Worm (Caenorhabditis elegans): Measurements from ENCODE around the gene rpn-13.
A peak's percentile ranks its signal among the peaks of the same experiment; 100 is the strongest.

Gene rpn-13

ce11 chrIII:6341878-6342453 is at the start of gene rpn-13:
rpn-13 (minus strand) TSS chrIII:6341928.
- TF ChIP-seq flt-1 (GFP tag; IDR thresholded peaks at IDR 0.05) (no peak), F13C5.2 (tag; optimal IDR thresholded peaks at IDR 0.05) (peak; percentile 71), scrt-1 (GFP tag; IDR thresholded peaks at IDR 0.05) (no peak)

ce11 chrIII:6390644-6391043 is 48.9 kb upstream of the rpn-13 start, which contains the start of gene smrc-1:
smrc-1 (plus strand) TSS chrIII:6390944.
- no peak for TF ChIP-seq tbx-11 (GFP tag; IDR thresholded peaks at IDR 0.05)
- no peak for TF ChIP-seq B0310.2 (tag; optimal IDR thresholded peaks at IDR 0.05)
- no peak for TF ChIP-seq tbx-37 (GFP tag; conservative IDR thresholded peaks at IDR 0.05)
- TF ChIP-seq ama-1 (optimal IDR thresholded peaks at IDR 0.05): no peak

ce11 chrIII:6389533-6389932 is 47.8 kb upstream of the rpn-13 start, which contains the start of gene C16A3.2:
C16A3.2 (plus strand) TSS chrIII:6389833.
- TF ChIP-seq B0310.2 (tag; optimal IDR thresholded peaks at IDR 0.05) (no peak), hnd-1 (tag; optimal IDR thresholded peaks at IDR 0.05) (no peak), pes-1 (GFP tag; IDR thresholded peaks at IDR 0.05) (no peak), tbx-37 (GFP tag; conservative IDR thresholded peaks at IDR 0.05) (no peak), tbx-11 (GFP tag; IDR thresholded peaks at IDR 0.05) (no peak), scrt-1 (GFP tag; IDR thresholded peaks at IDR 0.05) (no peak), ceh-13 (GFP tag; optimal IDR thresholded peaks at IDR 0.05) (no peak), tra-4 (tag; optimal IDR thresholded peaks at IDR 0.05) (no peak), aly-1 (tag; optimal IDR thresholded peaks at IDR 0.05) (no peak), ama-1 (optimal IDR thresholded peaks at IDR 0.05) (no peak), F13C5.2 (tag; optimal IDR thresholded peaks at IDR 0.05) (no peak), ets-7 (tag; optimal IDR thresholded peaks at IDR 0.05) (no peak), hmbx-1 (tag; optimal IDR thresholded peaks at IDR 0.05) (no peak), hmg-4 (GFP tag; optimal IDR thresholded peaks at IDR 0.05) (no peak), flt-1 (GFP tag; IDR thresholded peaks at IDR 0.05) (no peak), ceh-36 (tag; optimal IDR thresholded peaks at IDR 0.05) (no peak)

- TF ChIP-seq ceh-13 (GFP tag; optimal IDR thresholded peaks at IDR 0.05) (no peak), ama-1 (optimal IDR thresholded peaks at IDR 0.05) (peak; percentile 15), tbx-37 (GFP tag; conservative IDR thresholded peaks at IDR 0.05) (no peak), flt-1 (GFP tag; IDR thresholded peaks at IDR 0.05) (no peak)
Observed at ce11 chrIII:6382987-6383602, 41.4 kb upstream of the rpn-13 start, which contains the start of gene let-716. let-716 (plus strand) TSS chrIII:6383552.

ce11 chrIII:6381584-6382391 is 40.1 kb upstream of the rpn-13 start, which contains the start of gene znf-622:
znf-622 (plus strand) TSS chrIII:6381634.
- TF ChIP-seq scrt-1 (GFP tag; IDR thresholded peaks at IDR 0.05): no peak
- TF ChIP-seq tra-4 (tag; optimal IDR thresholded peaks at IDR 0.05): no peak
- TF ChIP-seq F13C5.2 (tag; optimal IDR thresholded peaks at IDR 0.05): no peak
- TF ChIP-seq B0310.2 (tag; optimal IDR thresholded peaks at IDR 0.05): no peak
- peak; percentile 91 for TF ChIP-seq ama-1 (optimal IDR thresholded peaks at IDR 0.05)
- TF ChIP-seq tbx-11 (GFP tag; IDR thresholded peaks at IDR 0.05): no peak
- no peak for TF ChIP-seq hmg-4 (GFP tag; optimal IDR thresholded peaks at IDR 0.05)
- no peak for TF ChIP-seq ceh-13 (GFP tag; optimal IDR thresholded peaks at IDR 0.05)

ce11 chrIII:6380472-6380871 is 38.7 kb upstream of the rpn-13 start, which contains the start of gene C16A3.5:
C16A3.5 (plus strand) TSS chrIII:6380772.
- TF ChIP-seq ets-7 (tag; optimal IDR thresholded peaks at IDR 0.05): no peak
- TF ChIP-seq flt-1 (GFP tag; IDR thresholded peaks at IDR 0.05): no peak
- no peak for TF ChIP-seq F13C5.2 (tag; optimal IDR thresholded peaks at IDR 0.05)
- no peak for TF ChIP-seq aly-1 (tag; optimal IDR thresholded peaks at IDR 0.05)
- TF ChIP-seq scrt-1 (GFP tag; IDR thresholded peaks at IDR 0.05): no peak
- TF ChIP-seq pes-1 (GFP tag; IDR thresholded peaks at IDR 0.05): no peak
- TF ChIP-seq B0310.2 (tag; optimal IDR thresholded peaks at IDR 0.05): no peak
- TF ChIP-seq ama-1 (optimal IDR thresholded peaks at IDR 0.05): no peak
- no peak for TF ChIP-seq ceh-13 (GFP tag; optimal IDR thresholded peaks at IDR 0.05)
- TF ChIP-seq hmbx-1 (tag; optimal IDR thresholded peaks at IDR 0.05): no peak
- TF ChIP-seq tbx-11 (GFP tag; IDR thresholded peaks at IDR 0.05): no peak
- TF ChIP-seq hnd-1 (tag; optimal IDR thresholded peaks at IDR 0.05): no peak
- no peak for TF ChIP-seq ceh-36 (tag; optimal IDR thresholded peaks at IDR 0.05)
- no peak for TF ChIP-seq sea-1 (GFP tag; conservative IDR thresholded peaks at IDR 0.05)
- no peak for TF ChIP-seq tbx-37 (GFP tag; conservative IDR thresholded peaks at IDR 0.05)
- no peak for TF ChIP-seq hmg-4 (GFP tag; optimal IDR thresholded peaks at IDR 0.05)
- TF ChIP-seq tra-4 (tag; optimal IDR thresholded peaks at IDR 0.05): no peak

ce11 chrIII:6379129-6379528 is 37.4 kb upstream of the rpn-13 start, which contains the start of gene C16A3.6:
C16A3.6 (plus strand) TSS chrIII:6379212.
- TF ChIP-seq aly-1 (tag; optimal IDR thresholded peaks at IDR 0.05) (no peak), tbx-11 (GFP tag; IDR thresholded peaks at IDR 0.05) (no peak), tbx-37 (GFP tag; conservative IDR thresholded peaks at IDR 0.05) (no peak), ets-7 (tag; optimal IDR thresholded peaks at IDR 0.05) (no peak), hmbx-1 (tag; optimal IDR thresholded peaks at IDR 0.05) (no peak), ceh-36 (tag; optimal IDR thresholded peaks at IDR 0.05) (no peak), pes-1 (GFP tag; IDR thresholded peaks at IDR 0.05) (no peak), hnd-1 (tag; optimal IDR thresholded peaks at IDR 0.05) (no peak), B0310.2 (tag; optimal IDR thresholded peaks at IDR 0.05) (no peak), ama-1 (optimal IDR thresholded peaks at IDR 0.05) (peak; percentile 82), sea-1 (GFP tag; conservative IDR thresholded peaks at IDR 0.05) (no peak), hmg-4 (GFP tag; optimal IDR thresholded peaks at IDR 0.05) (no peak), scrt-1 (GFP tag; IDR thresholded peaks at IDR 0.05) (no peak), ceh-13 (GFP tag; optimal IDR thresholded peaks at IDR 0.05) (no peak), tra-4 (tag; optimal IDR thresholded peaks at IDR 0.05) (no peak), F13C5.2 (tag; optimal IDR thresholded peaks at IDR 0.05) (peak; percentile 9), flt-1 (GFP tag; IDR thresholded peaks at IDR 0.05) (no peak)

Measured in whole organism, early embryonic.